Fruit fly (Drosophila melanogaster) Kc167 (cell line): Measurements from ENCODE around the gene CG34250.

Experiments
- Myc ChIP-seq: fragments of >200 bp; optimal IDR thresholded peaks from 2 replicates; lab custom pipeline; 2017; ENCODE audit warnings: missing external identifiers
- Sin3A ChIP-seq: fragments of >200 bp; optimal IDR thresholded peaks from 2 replicates; lab custom pipeline; 2018; ENCODE audit warnings: missing external identifiers
- h ChIP-seq: fragments of >200 bp; optimal IDR thresholded peaks from 3 replicates; lab custom pipeline; 2018; ENCODE audit warnings: missing external identifiers
- insv ChIP-seq: fragments of >200 bp; optimal IDR thresholded peaks from 3 replicates; lab custom pipeline; 2018; ENCODE audit warnings: missing external identifiers
- psq ChIP-seq: fragments of >200 bp; optimal IDR thresholded peaks from 2 replicates; lab custom pipeline; 2017; ENCODE audit warnings: missing external identifiers
- ttk ChIP-seq: sonication (Bioruptor generic); optimal IDR thresholded peaks from 2 replicates; lab custom pipeline; 2017; ENCODE audit warnings: missing external identifiers

Gene CG34250

DNA sequence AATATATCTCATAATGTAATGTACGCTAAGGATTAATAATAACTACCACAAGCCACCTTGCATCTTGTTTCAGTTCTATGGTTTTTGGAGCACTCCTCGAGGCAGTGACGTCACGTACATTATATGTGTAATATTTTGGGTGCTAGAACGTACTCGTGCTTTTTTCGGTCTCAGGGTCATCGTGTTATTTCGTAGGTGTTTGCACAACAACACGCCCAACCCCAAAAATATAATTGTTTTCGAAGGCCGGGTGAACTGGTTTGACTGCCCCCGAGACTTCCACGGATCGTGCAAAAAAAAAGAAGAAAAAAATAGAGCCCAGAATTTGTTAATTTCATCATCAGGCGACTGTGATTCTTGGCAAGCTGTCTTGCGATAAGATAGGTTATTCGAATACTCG, 474 bp downstream of the CG34250 start:
- TF ChIP-seq ttk (no peak), Sin3A (no peak), insv (lab: Kevin White, UChicago) (no peak), psq (lab: Kevin White, UChicago) (no peak), h (lab: Kevin White, UChicago) (no peak), Myc (no peak)

- TF ChIP-seq ttk = no peak
- TF ChIP-seq Myc = no peak
- TF ChIP-seq insv (lab: Kevin White, UChicago) = no peak
- TF ChIP-seq psq (lab: Kevin White, UChicago) = no peak
- no peak for TF ChIP-seq Sin3A
- no peak for TF ChIP-seq h (lab: Kevin White, UChicago)
Observed at dm6 chr3L:17478826-17479225, 2.8 kb downstream of the CG34250 start, which contains the start of the genes CG13733 and qjt. Gene CG13733, minus strand, starts transcription at chr3L:17478926. Gene qjt, plus strand, starts transcription at chr3L:17479096.

- no peak for TF ChIP-seq h (lab: Kevin White, UChicago)
- TF ChIP-seq Sin3A = no peak
- TF ChIP-seq psq (lab: Kevin White, UChicago) = no peak
- TF ChIP-seq ttk = no peak
- no peak for TF ChIP-seq insv (lab: Kevin White, UChicago)
- TF ChIP-seq Myc = no peak
Observed at dm6 chr3L:17485280-17485792, 9.3 kb downstream of the CG34250 start.

- TF ChIP-seq insv (lab: Kevin White, UChicago) (no peak), ttk (no peak), psq (lab: Kevin White, UChicago) (no peak), Sin3A (no peak), h (lab: Kevin White, UChicago) (no peak), Myc (no peak)
Observed at dm6 chr3L:17486130-17486529, 10.1 kb downstream of the CG34250 start, which contains the start of gene CG6333. Gene CG6333, minus strand, starts transcription at chr3L:17486230.

- TF ChIP-seq Sin3A = no peak
Observed at dm6 chr3L:17486794-17487726, 11.0 kb downstream of the CG34250 start, which contains the start of gene Oatp74D. Gene Oatp74D, plus strand, starts transcription at chr3L:17487118.

DNA sequence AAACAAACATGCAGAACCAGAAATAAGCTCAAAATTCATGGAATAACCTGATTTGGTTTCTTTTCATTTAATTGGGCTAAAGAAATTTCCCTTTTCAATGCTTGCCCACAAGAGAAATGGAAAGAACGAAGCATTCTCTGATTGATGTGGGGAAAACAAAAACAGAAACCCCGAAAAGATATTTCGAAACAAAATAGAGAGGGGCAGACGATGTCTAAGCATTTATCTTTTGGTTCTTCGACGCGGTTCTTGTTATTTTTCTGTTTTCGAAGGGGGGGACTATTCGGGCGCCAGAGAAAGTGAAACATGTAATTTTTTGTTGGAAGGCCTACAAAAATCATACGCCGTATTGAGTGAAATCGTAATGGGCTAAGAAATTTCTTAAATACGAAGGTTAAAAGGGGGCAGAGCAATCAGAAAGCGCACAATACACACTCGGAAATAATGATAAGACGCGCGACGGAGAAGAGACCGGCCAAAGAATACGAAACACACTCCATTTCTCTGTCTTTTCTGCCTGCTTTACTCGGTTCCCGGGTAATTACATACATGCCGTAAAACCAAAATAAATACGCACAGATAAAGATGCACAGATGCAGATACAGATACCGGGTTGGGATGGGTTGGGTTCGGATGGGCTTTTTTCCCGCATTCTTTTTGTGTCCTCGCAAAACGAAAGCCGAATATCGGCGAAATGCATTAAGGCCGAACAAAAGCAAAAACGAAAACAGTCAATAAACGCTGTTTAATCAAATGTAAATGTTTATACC, 12.8 kb downstream of the CG34250 start:
- TF ChIP-seq Sin3A (no peak), ttk (no peak), psq (lab: Kevin White, UChicago) (no peak), h (lab: Kevin White, UChicago) (no peak), Myc (no peak), insv (lab: Kevin White, UChicago) (no peak)

DNA sequence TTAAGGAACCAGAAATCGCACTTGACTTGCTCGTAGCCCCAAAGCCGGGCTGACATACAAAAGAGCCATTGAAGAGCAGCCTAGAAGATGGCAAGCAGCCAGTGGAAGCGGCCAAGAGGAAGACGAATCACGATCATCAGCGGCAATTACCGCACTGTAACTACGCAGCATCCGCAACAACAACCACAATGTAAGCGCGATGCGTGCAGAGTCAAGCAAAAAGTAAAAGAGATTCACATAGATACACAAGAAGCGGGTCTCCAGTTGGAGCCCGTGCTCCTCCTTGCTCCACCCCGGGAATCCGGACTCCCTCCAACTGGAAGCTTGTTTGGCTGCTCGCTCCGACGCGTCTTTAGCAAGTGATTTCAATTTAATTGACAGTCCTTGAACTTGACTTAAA, 15.6 kb downstream of the CG34250 start:
- TF ChIP-seq ttk (no peak), psq (lab: Kevin White, UChicago) (no peak), insv (lab: Kevin White, UChicago) (no peak), Myc (no peak), Sin3A (no peak), h (lab: Kevin White, UChicago) (no peak)

dm6 chr3L:17493256-17493655, 17.2 kb downstream of the CG34250 start:
- TF ChIP-seq insv (lab: Kevin White, UChicago) (no peak), Sin3A (no peak), psq (lab: Kevin White, UChicago) (no peak), Myc (no peak), h (lab: Kevin White, UChicago) (no peak), ttk (no peak)

DNA sequence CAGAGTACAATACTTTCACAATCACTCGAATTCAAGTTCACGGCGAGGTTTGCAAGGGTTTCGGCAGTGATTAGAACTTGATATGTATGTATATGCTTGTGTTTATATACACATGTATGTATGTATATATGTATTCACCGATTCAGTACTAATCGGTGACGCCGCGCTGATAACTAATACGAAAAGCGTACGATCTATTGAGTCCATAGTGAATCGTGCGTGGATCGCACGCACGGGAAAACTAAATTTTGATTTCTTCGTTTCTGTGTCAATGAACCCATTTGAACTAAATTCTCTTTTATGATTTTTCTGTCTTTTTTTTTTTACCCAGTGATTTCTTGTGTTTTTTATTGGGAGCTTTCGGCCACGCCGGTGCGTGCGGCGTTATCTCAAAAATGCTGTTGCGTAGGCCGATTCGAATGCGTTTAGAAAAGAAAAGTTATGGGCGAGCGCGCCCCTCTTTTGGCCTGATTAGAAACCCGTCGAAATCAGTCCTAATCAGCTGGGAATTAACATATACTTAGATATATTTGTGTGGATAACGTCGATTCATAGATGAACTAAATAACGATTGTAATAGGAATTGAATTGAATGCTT, 17.9 kb downstream of the CG34250 start:
- TF ChIP-seq h (lab: Kevin White, UChicago) = no peak
- no peak for TF ChIP-seq ttk
- no peak for TF ChIP-seq Myc
- TF ChIP-seq Sin3A = no peak
- TF ChIP-seq insv (lab: Kevin White, UChicago) = no peak
- TF ChIP-seq psq (lab: Kevin White, UChicago) = no peak

dm6 chr3L:17494541-17494940, 18.5 kb downstream of the CG34250 start, which contains the start of gene edin:
Gene edin, plus strand, starts transcription at chr3L:17494880.
- TF ChIP-seq ttk = no peak
- no peak for TF ChIP-seq psq (lab: Kevin White, UChicago)
- TF ChIP-seq insv (lab: Kevin White, UChicago) = no peak
- TF ChIP-seq Sin3A = no peak
- no peak for TF ChIP-seq h (lab: Kevin White, UChicago)
- TF ChIP-seq Myc = no peak

DNA sequence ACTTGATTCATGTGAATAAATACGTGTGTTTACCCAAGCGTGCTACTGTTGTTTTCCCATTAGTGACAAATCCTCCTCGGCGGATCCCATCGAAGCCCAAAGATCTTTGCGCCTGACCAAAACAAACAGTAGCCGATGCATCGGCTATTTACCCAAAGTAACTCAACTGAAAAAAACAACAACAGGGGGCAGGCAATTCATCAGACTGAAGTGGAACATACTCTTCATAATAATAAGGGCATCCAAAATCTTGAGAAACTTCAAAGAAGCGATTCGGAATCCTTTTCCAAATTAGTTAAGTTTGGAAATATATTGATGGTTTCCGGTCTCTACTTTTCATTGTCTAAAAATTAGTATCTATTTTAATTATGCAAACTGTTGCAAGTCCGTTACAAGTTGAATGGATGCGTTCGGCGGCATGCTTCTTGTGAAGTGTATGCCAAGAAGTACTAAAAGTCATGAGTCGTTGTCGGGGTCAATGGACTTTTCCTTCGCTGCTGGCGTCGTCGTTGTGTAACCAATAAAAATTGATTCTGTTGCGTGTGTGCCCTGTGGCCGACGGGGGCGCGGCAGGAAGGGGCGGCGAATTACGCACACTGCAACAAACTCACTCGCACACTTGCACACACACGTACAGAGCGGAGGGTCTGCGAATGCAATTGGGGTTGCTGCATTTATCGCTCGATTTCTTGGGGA, 19.4 kb downstream of the CG34250 start:
- TF ChIP-seq insv (lab: Kevin White, UChicago) (no peak), psq (lab: Kevin White, UChicago) (no peak), Sin3A (no peak), ttk (no peak), h (lab: Kevin White, UChicago) (no peak), Myc (no peak)
